Fruit fly (Drosophila melanogaster): ENCODE results near the gene CG17129.

CG17129 gene

dm6 chr3L:695510-695909 is 15.4 kb upstream of the CG17129 start:
- no peak for TF ChIP-seq gl (tag; optimal IDR thresholded peaks at IDR 0.05)
- no peak for TF ChIP-seq CG17806 (tag; optimal IDR thresholded peaks at IDR 0.05)
- no peak for TF ChIP-seq CG8159 (tag; optimal IDR thresholded peaks at IDR 0.05)
- no peak for TF ChIP-seq Ets98B (GFP tag; IDR thresholded peaks at IDR 0.05)
- TF ChIP-seq fd96Ca (GFP tag; IDR thresholded peaks at IDR 0.05) = no peak
- TF ChIP-seq CG15710 (tag; optimal IDR thresholded peaks at IDR 0.05) = no peak
- no peak for TF ChIP-seq Pif1B (GFP tag; optimal IDR thresholded peaks at IDR 0.05)
- no peak for TF ChIP-seq Snoo (tag; optimal IDR thresholded peaks at IDR 0.05)
- no peak for TF ChIP-seq CG14655 (GFP tag; optimal IDR thresholded peaks at IDR 0.05)
- no peak for TF ChIP-seq CG34367 (tag; optimal IDR thresholded peaks at IDR 0.05)
- no peak for TF ChIP-seq Pif1A (GFP tag; optimal IDR thresholded peaks at IDR 0.05)
- TF ChIP-seq CG10348 (GFP tag; IDR thresholded peaks at IDR 0.05) = no peak
- TF ChIP-seq D1 (tag; optimal IDR thresholded peaks at IDR 0.05) = no peak
- no peak for TF ChIP-seq CG13204 (GFP tag; optimal IDR thresholded peaks at IDR 0.05)
- TF ChIP-seq CG9948 (tag; optimal IDR thresholded peaks at IDR 0.05) = no peak
- no peak for TF ChIP-seq CG32121 (GFP tag; IDR thresholded peaks at IDR 0.05)
- TF ChIP-seq CG4496 (GFP tag; IDR thresholded peaks at IDR 0.05) = no peak
- TF ChIP-seq rn (GFP tag; IDR thresholded peaks at IDR 0.05) = no peak

DNA sequence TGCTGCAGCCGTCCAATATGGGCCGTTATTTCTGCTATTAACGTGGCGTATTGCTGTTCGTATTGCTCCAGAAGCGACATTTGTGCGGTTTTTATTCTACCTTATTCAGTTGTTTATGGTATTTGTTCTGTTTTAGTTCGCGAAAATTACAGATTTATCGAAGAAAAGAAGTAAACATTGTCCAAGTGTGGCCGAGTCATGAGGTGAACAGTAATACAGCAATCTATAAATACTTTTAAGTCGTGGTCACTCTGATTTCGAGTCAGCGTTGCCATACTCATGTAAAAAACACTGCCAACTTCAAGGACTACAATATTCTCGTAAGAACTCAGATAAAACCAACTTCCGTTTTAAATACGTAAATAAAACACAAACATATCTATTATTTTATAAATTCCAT is 12.6 kb upstream of the CG17129 start, which contains the start of gene Vti1a:
TSS of gene Vti1a (minus strand) at position 221 of the 400 bp plus-strand sequence.
- TF ChIP-seq Snoo (tag; optimal IDR thresholded peaks at IDR 0.05) (peak; percentile 12), CG32121 (GFP tag; IDR thresholded peaks at IDR 0.05) (no peak; the same call in 1 of the 2 replicates), CG14655 (GFP tag; optimal IDR thresholded peaks at IDR 0.05) (no peak)

DNA sequence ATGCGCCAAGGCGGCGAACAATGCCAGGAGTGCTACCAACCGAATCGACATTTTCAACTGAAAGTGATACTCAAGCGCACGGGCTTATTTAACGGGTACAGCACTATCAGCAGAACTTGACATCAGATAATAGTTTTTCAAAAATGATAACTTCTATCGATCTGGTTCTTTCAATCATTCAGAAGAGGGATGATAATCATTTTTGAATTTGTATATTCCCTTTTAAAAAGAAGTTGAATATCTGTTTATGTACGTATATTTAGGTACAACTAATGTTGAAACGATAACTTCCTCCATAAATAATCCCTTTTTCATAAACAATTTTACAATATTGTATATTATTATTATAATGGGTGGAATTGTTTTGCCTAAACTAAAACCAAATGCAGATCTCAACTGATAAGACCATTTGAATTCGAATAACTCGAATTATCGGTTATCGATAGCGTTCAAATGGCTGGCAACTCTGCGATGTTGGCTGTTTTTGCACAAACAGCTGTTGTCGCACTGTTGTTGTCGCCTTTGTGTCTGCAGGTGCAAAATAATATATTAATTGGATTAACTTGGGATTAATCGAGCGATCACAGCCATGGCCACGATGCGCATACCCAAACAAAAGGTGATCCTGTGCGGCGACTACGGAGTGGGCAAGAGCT is 10.0 kb upstream of the CG17129 start, which contains the start of the genes CG32483 and RabX6:
TSS of gene CG32483 (minus strand) at position 51 of the 656 bp plus-strand sequence.
TSS of gene RabX6 (plus strand) at position 487 of the 656 bp plus-strand sequence.
- TF ChIP-seq CG10348 (GFP tag; IDR thresholded peaks at IDR 0.05) = no peak
- no peak for TF ChIP-seq CG15710 (tag; optimal IDR thresholded peaks at IDR 0.05)
- no peak for TF ChIP-seq Pif1A (GFP tag; optimal IDR thresholded peaks at IDR 0.05)
- TF ChIP-seq CG13204 (GFP tag; optimal IDR thresholded peaks at IDR 0.05) = no peak
- no peak for TF ChIP-seq CG34367 (tag; optimal IDR thresholded peaks at IDR 0.05)
- TF ChIP-seq rn (GFP tag; IDR thresholded peaks at IDR 0.05) = no peak
- no peak for TF ChIP-seq D1 (tag; optimal IDR thresholded peaks at IDR 0.05)
- no peak for TF ChIP-seq Snoo (tag; optimal IDR thresholded peaks at IDR 0.05)
- TF ChIP-seq CG8159 (tag; optimal IDR thresholded peaks at IDR 0.05) = no peak
- TF ChIP-seq Ets98B (GFP tag; IDR thresholded peaks at IDR 0.05) = no peak
- no peak for TF ChIP-seq gl (tag; optimal IDR thresholded peaks at IDR 0.05)
- no peak for TF ChIP-seq EcR (GFP tag; optimal IDR thresholded peaks at IDR 0.05)
- no peak for TF ChIP-seq CG17806 (tag; optimal IDR thresholded peaks at IDR 0.05)

DNA sequence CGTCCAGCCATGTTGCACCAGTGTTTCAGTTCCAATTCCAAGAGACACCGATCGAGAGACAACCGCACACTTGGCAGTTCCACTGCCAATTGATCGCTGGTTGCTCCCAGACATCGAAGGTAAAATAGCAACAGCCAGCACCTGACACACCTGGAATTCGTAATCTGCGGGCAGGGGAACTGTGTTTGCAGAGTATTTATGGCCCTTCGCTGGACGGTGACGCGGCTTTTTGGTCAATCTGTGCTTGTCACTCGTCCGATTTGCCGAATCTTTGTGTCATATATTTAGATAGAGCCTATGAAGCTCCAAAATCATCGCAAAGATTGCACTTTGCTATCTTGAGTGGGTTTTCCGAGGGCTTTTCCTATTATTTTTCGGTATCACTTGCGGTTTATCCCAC is 7.7 kb upstream of the CG17129 start, which contains the start of gene hiro:
TSS of gene hiro (minus strand) at position 101 of the 400 bp plus-strand sequence.
- no peak for TF ChIP-seq CG12605 (GFP tag; IDR thresholded peaks at IDR 0.05)
- TF ChIP-seq gl (tag; optimal IDR thresholded peaks at IDR 0.05) = no peak
- no peak for TF ChIP-seq CG34367 (tag; optimal IDR thresholded peaks at IDR 0.05)
- no peak for TF ChIP-seq CG15710 (tag; optimal IDR thresholded peaks at IDR 0.05)
- no peak for TF ChIP-seq CG32121 (GFP tag; IDR thresholded peaks at IDR 0.05)
- TF ChIP-seq CG4496 (GFP tag; IDR thresholded peaks at IDR 0.05) = no peak
- no peak for TF ChIP-seq Pif1A (GFP tag; optimal IDR thresholded peaks at IDR 0.05)
- no peak for TF ChIP-seq CG13204 (GFP tag; optimal IDR thresholded peaks at IDR 0.05)
- TF ChIP-seq Snoo (tag; optimal IDR thresholded peaks at IDR 0.05) = no peak
- no peak for TF ChIP-seq CG10348 (GFP tag; IDR thresholded peaks at IDR 0.05)
- no peak for TF ChIP-seq rn (GFP tag; IDR thresholded peaks at IDR 0.05)
- TF ChIP-seq CG9948 (tag; optimal IDR thresholded peaks at IDR 0.05) = no peak
- no peak for TF ChIP-seq D1 (tag; optimal IDR thresholded peaks at IDR 0.05)
- no peak for TF ChIP-seq CG17806 (tag; optimal IDR thresholded peaks at IDR 0.05)

dm6 chr3L:685441-685804 is 5.3 kb upstream of the CG17129 start, which contains the start of gene ebd1:
TSS of gene ebd1 (minus strand) at chr3L:685549.
- no peak for TF ChIP-seq CG9948 (tag; optimal IDR thresholded peaks at IDR 0.05)
- TF ChIP-seq CG17806 (tag; optimal IDR thresholded peaks at IDR 0.05) = no peak
- TF ChIP-seq CG10348 (GFP tag; IDR thresholded peaks at IDR 0.05) = no peak
- no peak for TF ChIP-seq CG8301 (tag; optimal IDR thresholded peaks at IDR 0.05)
- TF ChIP-seq CG4496 (GFP tag; IDR thresholded peaks at IDR 0.05) = peak; percentile 44; the same call in 2 of the 3 replicates

DNA sequence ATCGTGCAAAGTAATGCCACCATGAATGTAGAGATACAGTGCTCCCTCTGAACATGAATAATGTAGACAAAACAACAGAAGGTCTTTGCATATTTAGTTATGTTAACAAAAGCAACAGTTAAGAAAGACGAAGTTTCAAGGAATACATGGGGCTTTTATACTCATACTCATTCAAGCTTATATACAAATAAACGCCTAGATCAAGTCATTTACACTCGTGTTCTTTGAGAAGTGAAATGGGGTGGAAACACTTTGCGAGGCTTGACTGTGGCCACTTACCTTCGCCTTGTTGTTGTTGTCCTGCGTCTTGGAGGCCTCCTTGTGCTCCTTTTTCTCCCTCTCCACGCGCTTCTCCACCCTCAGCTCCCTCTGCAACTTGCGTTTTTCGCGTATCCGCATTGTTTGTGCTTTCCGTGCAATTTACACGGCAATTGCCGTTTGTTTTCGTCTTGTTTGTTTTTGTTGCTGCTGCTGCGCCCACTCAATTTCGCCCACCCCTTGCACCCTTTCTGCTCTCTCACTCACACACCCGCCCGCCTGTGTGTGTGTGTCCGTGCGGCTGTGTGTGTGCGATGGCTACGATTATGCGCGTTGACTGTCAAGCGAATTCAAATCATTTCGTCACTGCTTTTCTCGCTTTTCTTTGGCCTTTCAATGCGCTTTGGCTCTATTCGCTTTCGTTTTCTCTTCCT is 4.8 kb upstream of the CG17129 start:
- TF ChIP-seq CG17806 (tag; optimal IDR thresholded peaks at IDR 0.05) = peak; percentile 10
- no peak for TF ChIP-seq CG32121 (GFP tag; IDR thresholded peaks at IDR 0.05)
- TF ChIP-seq D1 (tag; optimal IDR thresholded peaks at IDR 0.05) = no peak
- peak; percentile 27 for TF ChIP-seq CG15710 (tag; optimal IDR thresholded peaks at IDR 0.05)
- TF ChIP-seq CG8159 (tag; optimal IDR thresholded peaks at IDR 0.05) = peak; percentile 43
- TF ChIP-seq CG12605 (GFP tag; IDR thresholded peaks at IDR 0.05) = no peak
